Worm (Caenorhabditis elegans) whole organism, young adult: Measurements from ENCODE around the gene pek-1.

ENCODE experiments used
- Y53F4B.3 ChIP-seq: fragments of 200-800 bp; sonication (Bioruptor generic); IDR thresholded peaks from 2 replicates; pipeline ENCODE4 v1.3.6; 2022; ENCODE audit warnings: missing genetic modification reagents, missing genetic modification characterization, missing compliant biosample characterization
- hlh-12 ChIP-seq: sonication (generic microtip); optimal IDR thresholded peaks from 2 replicates; lab custom pipeline; 2016; ENCODE audit warnings: missing genetic modification characterization, missing compliant biosample characterization
- lin-26 ChIP-seq: fragments of 200-800 bp; sonication (Bioruptor generic); IDR thresholded peaks from 2 replicates; pipeline ENCODE4 v1.3.6; 2022; ENCODE audit warnings: missing genetic modification reagents, missing genetic modification characterization, missing compliant biosample characterization
- lsl-1 ChIP-seq: fragments of 200-800 bp; sonication (Bioruptor generic); optimal IDR thresholded peaks from 2 replicates; lab custom pipeline; 2018; ENCODE audit warnings: mild to moderate bottlenecking, missing genetic modification characterization, moderate library complexity, missing compliant biosample characterization
- madf-8 ChIP-seq: fragments of 200-800 bp; sonication (Bioruptor generic); conservative IDR thresholded peaks from 2 replicates; pipeline ENCODE4 v1.3.6; 2022; ENCODE audit warnings: missing genetic modification reagents, missing genetic modification characterization, missing compliant biosample characterization
- nhr-90 ChIP-seq: sonication (generic microtip); optimal IDR thresholded peaks from 2 replicates; lab custom pipeline; 2016; ENCODE audit warnings: missing genotype, mild to moderate bottlenecking, missing genetic modification characterization, missing compliant biosample characterization
- pbrm-1 ChIP-seq: fragments of 200-800 bp; sonication (Bioruptor generic); IDR thresholded peaks from 2 replicates; pipeline ENCODE4 v1.3.6; 2022; ENCODE audit warnings: missing genetic modification reagents, missing genetic modification characterization, missing compliant biosample characterization
- pha-4 ChIP-seq: fragments of 150-350 bp; sonication (generic microtip); optimal IDR thresholded peaks from 2 replicates; lab custom pipeline; 2014; ENCODE audit warnings: missing biosample characterization, missing genetic modification reagents, missing genetic modification characterization
- repo-1 ChIP-seq: sonication (generic microtip); optimal IDR thresholded peaks from 2 replicates; lab custom pipeline; 2017; ENCODE audit warnings: mild to moderate bottlenecking, missing genetic modification characterization, missing compliant biosample characterization
- sdz-38 ChIP-seq: sonication (generic microtip); optimal IDR thresholded peaks from 2 replicates; lab custom pipeline; 2016; ENCODE audit warnings: missing genotype, missing genetic modification characterization, missing compliant biosample characterization

ce11 chrX:11406784-11407183 is 7.9 kb downstream of the pek-1 start:
- TF ChIP-seq sdz-38 (no peak), pha-4 (tag; lab: Kevin White, UChicago) (no peak), hlh-12 (no peak), Y53F4B.3 (GFP tag; lab: Robert Waterston, UW) (no peak), nhr-90 (tag; lab: Kevin White, UChicago) (no peak), repo-1 (no peak), pbrm-1 (no peak), lin-26 (GFP tag; lab: Robert Waterston, UW) (no peak), madf-8 (GFP tag; lab: Robert Waterston, UW) (no peak), lsl-1 (no peak)
